Worm (Caenorhabditis elegans) whole organism, L1 larva: ENCODE measurements around the gene glod-4.

Experiments used
- C04F5.9 ChIP-seq: sonication (generic microtip); optimal IDR thresholded peaks from 2 replicates; lab custom pipeline; 2016; ENCODE audit warnings: missing genetic modification characterization, missing compliant biosample characterization
- C16A3.4 ChIP-seq: fragments of 150-350 bp; optimal IDR thresholded peaks from 2 replicates; lab custom pipeline; 2014; ENCODE audit warnings: missing biosample characterization, missing genetic modification characterization
- C34B4.2 ChIP-seq: sonication (generic microtip); optimal IDR thresholded peaks from 2 replicates; lab custom pipeline; 2017; ENCODE audit warnings: mild to moderate bottlenecking, missing genetic modification characterization, missing compliant biosample characterization
- F16B12.6 ChIP-seq: fragments of 150-350 bp; optimal IDR thresholded peaks from 2 replicates; lab custom pipeline; 2014; ENCODE audit warnings: missing biosample characterization, missing genetic modification characterization
- Y116A8C.19 ChIP-seq: sonication (generic microtip); optimal IDR thresholded peaks from 2 replicates; lab custom pipeline; 2016; ENCODE audit warnings: missing compliant biosample characterization, missing genetic modification characterization, borderline replicate concordance
- aha-1 ChIP-seq: fragments of 150-350 bp; optimal IDR thresholded peaks from 2 replicates; lab custom pipeline; 2014; ENCODE audit warnings: missing biosample characterization, missing genetic modification characterization
- ama-1 ChIP-seq: fragments of 150-350 bp; optimal IDR thresholded peaks from 2 replicates; lab custom pipeline; 2014
- blmp-1 ChIP-seq: fragments of 150-350 bp; optimal IDR thresholded peaks from 2 replicates; lab custom pipeline; 2014; ENCODE audit warnings: missing biosample characterization, missing genetic modification characterization
- ceh-63 ChIP-seq: fragments of 200-800 bp; sonication (Bioruptor generic); optimal IDR thresholded peaks from 2 replicates; lab custom pipeline; 2018; ENCODE audit warnings: mild to moderate bottlenecking, missing genetic modification characterization, missing compliant biosample characterization
- ceh-8 ChIP-seq: fragments of 200-800 bp; sonication (Bioruptor generic); optimal IDR thresholded peaks from 2 replicates; lab custom pipeline; 2018; ENCODE audit warnings: mild to moderate bottlenecking, missing genetic modification characterization, moderate library complexity, missing compliant biosample characterization
- ces-1 ChIP-seq: fragments of 150-350 bp; optimal IDR thresholded peaks from 2 replicates; lab custom pipeline; 2014; ENCODE audit warnings: missing biosample characterization, missing genetic modification reagents, missing genetic modification characterization
- dsc-1 ChIP-seq: sonication (generic microtip); optimal IDR thresholded peaks from 2 replicates; lab custom pipeline; 2016; ENCODE audit warnings: mild to moderate bottlenecking, missing genetic modification characterization, missing compliant biosample characterization
- efl-1 ChIP-seq, 4 experiments: fragments of 150-350 bp; optimal IDR thresholded peaks in 3 of 4; peaks in 1 of 4; 1 replicate in 1 of 4; 2 replicates in 3 of 4; lab custom pipeline; 2014; ENCODE audit warnings: missing biosample characterization in 2 of 4, missing genetic modification characterization in 2 of 4, missing genetic modification reagents in 2 of 4
- egl-13 ChIP-seq: sonication (generic microtip); optimal IDR thresholded peaks from 2 replicates; lab custom pipeline; 2016; ENCODE audit warnings: missing genotype, missing genetic modification reagents, missing genetic modification characterization, missing compliant biosample characterization
- egl-27 ChIP-seq, 2 experiments: fragments of 150-350 bp in 1 of 2; sonication (generic microtip); optimal IDR thresholded peaks; 3 replicates each; lab custom pipeline; 2017 to 2018; ENCODE audit warnings: missing biosample characterization in 2 of 2, missing genetic modification characterization in 2 of 2, missing genetic modification reagents in 2 of 2
- elt-2 ChIP-seq: sonication (generic microtip); optimal IDR thresholded peaks from 2 replicates; lab custom pipeline; 2016; ENCODE audit warnings: missing genetic modification characterization, mild to moderate bottlenecking, inconsistent platforms, missing compliant biosample characterization, missing genetic modification reagents
- elt-3 ChIP-seq, 6 experiments: fragments of 150-350 bp in 1 of 6; sonication (generic microtip); optimal IDR thresholded peaks; 2 replicates each; lab custom pipeline; 2017 to 2018; ENCODE audit warnings: missing biosample characterization in 6 of 6, missing genetic modification characterization in 6 of 6, inconsistent platforms in 1 of 6
- ets-5 ChIP-seq: fragments of 200-800 bp; sonication (Bioruptor generic); IDR thresholded peaks from 2 replicates; pipeline ENCODE4 v1.3.6; 2022; ENCODE audit warnings: missing genetic modification characterization, missing compliant biosample characterization
- fkh-4 ChIP-seq: sonication (generic microtip); optimal IDR thresholded peaks from 2 replicates; lab custom pipeline; 2016; ENCODE audit warnings: missing compliant biosample characterization, missing genetic modification characterization, borderline replicate concordance
- fkh-8 ChIP-seq: sonication (generic microtip); optimal IDR thresholded peaks from 2 replicates; lab custom pipeline; 2016; ENCODE audit warnings: mild to moderate bottlenecking, missing genetic modification characterization, missing compliant biosample characterization
- fos-1 ChIP-seq: fragments of 150-350 bp; optimal IDR thresholded peaks from 2 replicates; lab custom pipeline; 2014; ENCODE audit warnings: missing biosample characterization, missing genetic modification characterization
- hlh-4 ChIP-seq: sonication (generic microtip); optimal IDR thresholded peaks from 2 replicates; lab custom pipeline; 2016; ENCODE audit warnings: mild to moderate bottlenecking, missing genetic modification characterization, missing compliant biosample characterization
- hpl-2 ChIP-seq: fragments of 150-350 bp; optimal IDR thresholded peaks from 2 replicates; lab custom pipeline; 2014; ENCODE audit warnings: missing biosample characterization, missing genetic modification reagents, missing genetic modification characterization
- jun-1 ChIP-seq: fragments of 150-350 bp; optimal IDR thresholded peaks from 2 replicates; lab custom pipeline; 2014; ENCODE audit warnings: missing biosample characterization, missing genetic modification reagents, missing genetic modification characterization
- lin-13 ChIP-seq: fragments of 150-350 bp; optimal IDR thresholded peaks from 2 replicates; lab custom pipeline; 2014; ENCODE audit warnings: missing biosample characterization, missing genetic modification reagents, missing genetic modification characterization
- lin-14 ChIP-seq: fragments of 200-800 bp; sonication (Bioruptor generic); optimal IDR thresholded peaks from 2 replicates; lab custom pipeline; 2018; ENCODE audit warnings: mild to moderate bottlenecking, missing genetic modification characterization, moderate library complexity, missing compliant biosample characterization
- lin-15B ChIP-seq: fragments of 150-350 bp; sonication (generic microtip); optimal IDR thresholded peaks from 3 replicates; lab custom pipeline; 2014; ENCODE audit warnings: missing biosample characterization, missing genetic modification characterization
- lir-3 ChIP-seq: sonication (generic microtip); optimal IDR thresholded peaks from 2 replicates; lab custom pipeline; 2016; ENCODE audit warnings: mild to moderate bottlenecking, missing genetic modification characterization, moderate library complexity, missing compliant biosample characterization; ENCODE audit not compliant: poor library complexity
- lsy-2 ChIP-seq, 2 experiments: fragments of 150-350 bp; optimal IDR thresholded peaks; 2 replicates each; lab custom pipeline; 2014; ENCODE audit warnings: missing biosample characterization in 2 of 2, missing genetic modification characterization in 2 of 2
- mep-1 ChIP-seq: fragments of 150-350 bp; optimal IDR thresholded peaks from 2 replicates; lab custom pipeline; 2014; ENCODE audit warnings: missing biosample characterization, missing genetic modification characterization
- nhr-11 ChIP-seq: fragments of 150-350 bp; optimal IDR thresholded peaks from 2 replicates; lab custom pipeline; 2014; ENCODE audit warnings: missing biosample characterization, missing genetic modification characterization
- nhr-19 ChIP-seq: fragments of 200-800 bp; sonication (Bioruptor generic); conservative IDR thresholded peaks from 2 replicates; pipeline ENCODE4 v1.3.6; 2022; ENCODE audit warnings: missing genetic modification characterization, missing compliant biosample characterization
- nhr-237 ChIP-seq: fragments of 150-350 bp; optimal IDR thresholded peaks from 2 replicates; lab custom pipeline; 2014; ENCODE audit warnings: missing biosample characterization, missing genetic modification characterization
- nhr-28 ChIP-seq: fragments of 150-350 bp; optimal IDR thresholded peaks from 2 replicates; lab custom pipeline; 2014; ENCODE audit warnings: missing biosample characterization, missing genetic modification characterization
- nhr-76 ChIP-seq: sonication (generic microtip); optimal IDR thresholded peaks from 2 replicates; lab custom pipeline; 2017; ENCODE audit warnings: missing biosample characterization, missing genetic modification characterization
- nhr-84 ChIP-seq: sonication (generic microtip); optimal IDR thresholded peaks from 2 replicates; lab custom pipeline; 2017; ENCODE audit warnings: missing biosample characterization, missing genetic modification characterization
- nhr-90 ChIP-seq: sonication (generic microtip); optimal IDR thresholded peaks from 2 replicates; lab custom pipeline; 2016; ENCODE audit warnings: mild to moderate bottlenecking, missing genetic modification characterization, missing compliant biosample characterization; ENCODE audit not compliant: poor library complexity
- rnt-1 ChIP-seq: sonication (generic microtip); optimal IDR thresholded peaks from 2 replicates; lab custom pipeline; 2016; ENCODE audit warnings: mild to moderate bottlenecking, missing genetic modification characterization, moderate library complexity, missing compliant biosample characterization
- snu-23 ChIP-seq: sonication (generic microtip); optimal IDR thresholded peaks from 2 replicates; lab custom pipeline; 2016; ENCODE audit warnings: missing genetic modification characterization, missing compliant biosample characterization
- sup-37 ChIP-seq: fragments of 200-800 bp; sonication (Bioruptor generic); optimal IDR thresholded peaks from 2 replicates; lab custom pipeline; 2018; ENCODE audit warnings: mild to moderate bottlenecking, missing genetic modification characterization, missing compliant biosample characterization
- swsn-7 ChIP-seq: sonication (generic microtip); optimal IDR thresholded peaks from 2 replicates; lab custom pipeline; 2016; ENCODE audit warnings: missing genetic modification characterization, missing compliant biosample characterization
- tbx-2 ChIP-seq: sonication (generic microtip); optimal IDR thresholded peaks from 2 replicates; lab custom pipeline; 2016; ENCODE audit warnings: missing genetic modification characterization, missing compliant biosample characterization
- tlp-1 ChIP-seq: fragments of 150-350 bp; optimal IDR thresholded peaks from 2 replicates; lab custom pipeline; 2014; ENCODE audit warnings: missing biosample characterization, missing genetic modification characterization
- unc-130 ChIP-seq: fragments of 150-350 bp; optimal IDR thresholded peaks from 2 replicates; lab custom pipeline; 2017; ENCODE audit warnings: missing biosample characterization, missing genetic modification characterization, inconsistent platforms
- unc-62 ChIP-seq: fragments of 150-350 bp; optimal IDR thresholded peaks from 2 replicates; lab custom pipeline; 2014; ENCODE audit warnings: missing biosample characterization, missing genetic modification reagents, missing genetic modification characterization
- vab-15 ChIP-seq: sonication (generic microtip); optimal IDR thresholded peaks from 2 replicates; lab custom pipeline; 2017; ENCODE audit warnings: missing genotype, mild to moderate bottlenecking, missing genetic modification characterization, missing compliant biosample characterization
- xbp-1 ChIP-seq: sonication (generic microtip); optimal IDR thresholded peaks from 2 replicates; lab custom pipeline; 2016; ENCODE audit warnings: missing genetic modification characterization, missing compliant biosample characterization
- zip-4 ChIP-seq: fragments of 200-800 bp; sonication (Bioruptor generic); optimal IDR thresholded peaks from 2 replicates; lab custom pipeline; 2018; ENCODE audit warnings: mild to moderate bottlenecking, missing genetic modification characterization, moderate library complexity, missing compliant biosample characterization
- ztf-11 ChIP-seq, 2 experiments: sonication (generic microtip); optimal IDR thresholded peaks; 2 replicates each; lab custom pipeline; 2016 to 2017; ENCODE audit warnings: missing genetic modification characterization in 2 of 2, missing biosample characterization in 1 of 2, missing compliant biosample characterization in 1 of 2

The glod-4 gene

DNA sequence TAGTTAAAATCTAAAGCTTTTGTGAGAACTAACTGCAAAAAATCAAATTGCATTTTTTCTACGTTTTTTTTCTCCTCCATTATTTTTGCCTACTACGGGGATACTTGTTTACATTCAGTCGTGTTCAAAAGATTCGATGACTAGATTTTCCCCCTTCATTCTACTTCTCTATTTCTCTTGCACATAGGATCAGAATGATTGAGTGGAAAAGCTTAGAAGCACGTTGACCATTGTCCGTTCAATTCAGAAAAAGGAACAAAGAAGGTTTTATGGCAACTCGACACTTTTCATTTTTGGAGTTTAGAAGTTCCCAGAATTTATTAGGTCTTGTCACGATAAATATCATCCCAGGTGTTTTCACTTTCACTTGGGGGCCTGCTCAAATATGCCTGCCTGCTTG lies 16.2 kb upstream of the glod-4 start:
- TF ChIP-seq jun-1 = no peak
- TF ChIP-seq vab-15 = no peak
- no peak for TF ChIP-seq ets-5 (GFP tag; lab: Robert Waterston, UW)
- no peak for TF ChIP-seq nhr-11 (tag; lab: Kevin White, UChicago)
- TF ChIP-seq snu-23 (GFP tag; lab: Kevin White, UChicago) = no peak
- no peak for TF ChIP-seq nhr-237 (tag; lab: Kevin White, UChicago)
- no peak for TF ChIP-seq Y116A8C.19 (tag; lab: Kevin White, UChicago)
- no peak for TF ChIP-seq tbx-2
- TF ChIP-seq nhr-90 (tag; lab: Kevin White, UChicago) = no peak
- TF ChIP-seq aha-1 = no peak
- TF ChIP-seq fkh-4 = no peak
- no peak for TF ChIP-seq lsy-2 (tag; optimal IDR thresholded peaks at IDR 0.05; lab: Kevin White, UChicago)
- no peak for TF ChIP-seq nhr-19 (GFP tag; lab: Robert Waterston, UW)
- no peak for TF ChIP-seq blmp-1 (tag; lab: Kevin White, UChicago)
- TF ChIP-seq ceh-8 = no peak
- TF ChIP-seq lin-14 (GFP tag; lab: Kevin White, UChicago) = no peak
- TF ChIP-seq, all 84 proteins: peak for 0

DNA sequence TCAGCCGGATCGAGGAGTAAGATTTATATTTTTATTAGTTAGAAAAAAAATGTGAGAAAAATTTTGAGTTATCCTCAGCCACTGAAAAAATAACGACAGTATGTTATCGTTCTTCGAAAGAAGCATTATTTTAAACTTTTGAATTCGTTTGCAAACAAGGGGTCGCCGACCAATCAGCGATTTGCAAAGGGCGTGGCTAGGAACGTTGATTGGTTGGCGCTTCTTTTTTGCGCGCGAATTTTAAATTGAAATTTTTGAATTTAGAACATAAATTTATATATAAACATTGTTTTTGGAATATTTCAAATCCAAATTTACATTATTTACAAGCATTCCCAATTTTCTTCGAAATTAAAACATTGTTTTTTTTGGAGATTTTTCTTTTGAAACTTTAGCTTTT lies 10.2 kb upstream of the glod-4 start:
- TF ChIP-seq elt-2 (no peak), C04F5.9 (no peak), efl-1 (optimal IDR thresholded peaks at IDR 0.05; lab: Kevin White, UChicago) (no peak), efl-1 (GFP tag; optimal IDR thresholded peaks at IDR 0.05 in 1 of 2; lab: Kevin White, UChicago) (peak in 1 of 2 experiments; percentile 15)

DNA sequence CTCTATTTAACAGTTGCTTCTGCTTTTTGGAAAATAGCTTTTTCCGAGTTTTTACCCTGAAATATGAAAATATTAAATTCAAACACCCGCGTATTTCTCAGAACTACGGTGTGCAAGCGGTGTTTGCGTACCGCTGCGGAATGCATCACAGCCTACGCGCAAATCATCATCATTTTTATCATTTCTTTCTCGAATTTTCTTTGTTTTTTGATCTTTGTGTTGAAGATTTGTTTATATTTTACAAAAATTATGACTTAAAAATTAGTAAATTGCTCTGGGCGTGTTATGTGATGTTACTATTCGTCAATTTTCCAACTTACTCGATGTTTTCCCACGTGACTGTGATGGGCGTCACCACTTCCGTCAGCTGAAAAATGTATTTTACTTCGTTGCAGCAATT lies 2.5 kb upstream of the glod-4 start:
- no peak for TF ChIP-seq hlh-4 (tag; lab: Kevin White, UChicago)
- no peak for TF ChIP-seq nhr-28 (tag; lab: Kevin White, UChicago)
- no peak for TF ChIP-seq egl-27 (tag; optimal IDR thresholded peaks at IDR 0.05; lab: Kevin White, UChicago)
- peak; percentile 45 for TF ChIP-seq fos-1
- TF ChIP-seq Y116A8C.19 (tag; lab: Kevin White, UChicago) = no peak
- TF ChIP-seq F16B12.6 = peak; percentile 97
- no peak for TF ChIP-seq sup-37 (GFP tag; lab: Kevin White, UChicago)
- TF ChIP-seq C16A3.4 (tag; lab: Kevin White, UChicago) = peak; percentile 76
- peak; percentile 73 for TF ChIP-seq swsn-7
- peak; percentile 89 for TF ChIP-seq unc-130 (tag; lab: Kevin White, UChicago)
- no peak for TF ChIP-seq nhr-84 (tag; lab: Kevin White, UChicago)
- peak; percentile 82 for TF ChIP-seq xbp-1 (tag; lab: Kevin White, UChicago)
- TF ChIP-seq ceh-63 (GFP tag; lab: Kevin White, UChicago) = no peak
- TF ChIP-seq mep-1 (tag; lab: Kevin White, UChicago) = peak; percentile 92
- TF ChIP-seq lin-13 (GFP tag; lab: Kevin White, UChicago) = peak; percentile 34
- peak; percentile 12 for TF ChIP-seq zip-4 (GFP tag; lab: Kevin White, UChicago)
- no peak for TF ChIP-seq aha-1
- TF ChIP-seq rnt-1 (tag; lab: Kevin White, UChicago) = peak; percentile 76
- TF ChIP-seq unc-62 (GFP tag; lab: Kevin White, UChicago) = no peak
- TF ChIP-seq ztf-11 (tag; optimal IDR thresholded peaks at IDR 0.05; lab: Kevin White, UChicago) = no peak
- TF ChIP-seq C34B4.2 = no peak
- no peak for TF ChIP-seq egl-13 (tag; lab: Kevin White, UChicago)
- no peak for TF ChIP-seq fkh-4
- TF ChIP-seq nhr-76 (tag; lab: Kevin White, UChicago) = no peak
- peak; percentile 76 for TF ChIP-seq fkh-8 (tag; lab: Kevin White, UChicago)
- TF ChIP-seq nhr-11 (tag; lab: Kevin White, UChicago) = no peak
- no peak for TF ChIP-seq lir-3 (tag; lab: Kevin White, UChicago)
- peak; percentile 45 for TF ChIP-seq blmp-1 (tag; lab: Kevin White, UChicago)
- peak; percentile 54 for TF ChIP-seq nhr-237 (tag; lab: Kevin White, UChicago)
- peak; percentile 24 for TF ChIP-seq ama-1
- no peak for TF ChIP-seq hpl-2 (GFP tag; lab: Kevin White, UChicago)
- no peak for TF ChIP-seq ces-1 (GFP tag; lab: Kevin White, UChicago)
- no peak for TF ChIP-seq tlp-1 (tag; lab: Kevin White, UChicago)
- peak; percentile 58 for TF ChIP-seq dsc-1 (tag; lab: Kevin White, UChicago)
- TF ChIP-seq lin-15B = peak; percentile 42
- TF ChIP-seq efl-1 (optimal IDR thresholded peaks at IDR 0.05; lab: Kevin White, UChicago) = peak; percentile 96 to 98
- peak; percentile 99 to 100 for TF ChIP-seq efl-1 (GFP tag; optimal IDR thresholded peaks at IDR 0.05 in 1 of 2; lab: Kevin White, UChicago)
- TF ChIP-seq elt-3 (tag; optimal IDR thresholded peaks at IDR 0.05; lab: Kevin White, UChicago) = peak in 3 of 6 experiments; percentile 4 to 70 (median 39)
